Fruit fly (Drosophila melanogaster): ENCODE results near the gene EloA.

EloA gene

DNA sequence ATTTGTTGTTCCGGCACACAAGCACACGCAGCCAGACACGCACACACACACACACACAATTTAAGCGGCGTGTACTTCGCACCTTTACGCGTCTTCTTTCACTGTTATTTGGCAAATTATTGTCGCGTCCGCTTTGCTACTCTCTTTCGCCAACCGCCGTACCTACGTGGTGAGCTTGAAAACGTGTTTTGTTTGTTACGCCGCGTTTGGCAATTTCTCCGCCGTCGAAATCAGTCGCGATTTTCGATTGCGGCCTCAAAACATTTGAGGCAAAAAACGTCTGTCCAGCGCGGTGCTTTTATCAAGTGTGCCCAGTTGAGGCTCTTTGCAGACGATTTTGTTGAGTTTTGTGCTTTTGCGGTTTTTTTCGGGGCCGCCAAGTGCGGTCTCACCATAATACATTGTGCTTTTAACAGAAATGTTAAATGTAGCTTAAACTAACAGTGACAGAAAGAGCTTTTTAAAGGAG lies 29.6 kb upstream of the EloA start (continued):
- no peak for TF ChIP-seq pita (GFP tag; optimal IDR thresholded peaks at IDR 0.05)
- no peak for TF ChIP-seq CG14667 (GFP tag; IDR thresholded peaks at IDR 0.05)
- TF ChIP-seq sens (GFP tag), result no peak
- no peak for TF ChIP-seq CG14441 (GFP tag; IDR thresholded peaks at IDR 0.05)
- TF ChIP-seq Scr (GFP tag; IDR thresholded peaks at IDR 0.05; ENCODE audit: partially characterized antibody), result no peak
- no peak for TF ChIP-seq bowl (GFP tag; IDR thresholded peaks at IDR 0.05)
- TF ChIP-seq CG1602 (GFP tag; optimal IDR thresholded peaks at IDR 0.05), result no peak
- no peak for TF ChIP-seq Optix (GFP tag; IDR thresholded peaks at IDR 0.05)
- TF ChIP-seq sima (GFP tag; optimal IDR thresholded peaks at IDR 0.05), result no peak
- TF ChIP-seq Ptx1 (GFP tag; IDR thresholded peaks at IDR 0.05), result no peak
- peak; percentile 19; the same call in 1 of the 3 replicates for TF ChIP-seq Dbx (GFP tag; IDR thresholded peaks at IDR 0.05)
- TF ChIP-seq CG13123 (GFP tag; optimal IDR thresholded peaks at IDR 0.05), result no peak
- TF ChIP-seq CG12155 (GFP tag; optimal IDR thresholded peaks at IDR 0.05), result no peak
- no peak for TF ChIP-seq ind (GFP tag; optimal IDR thresholded peaks at IDR 0.05)
- TF ChIP-seq cas (GFP tag; IDR thresholded peaks at IDR 0.05), result no peak
- TF ChIP-seq stwl (tag; optimal IDR thresholded peaks at IDR 0.05), result peak; percentile 34
- no peak for TF ChIP-seq CG4404 (GFP tag; IDR thresholded peaks at IDR 0.05)
- no peak for TF ChIP-seq CG31388 (GFP tag; optimal IDR thresholded peaks at IDR 0.05)
- no peak for TF ChIP-seq CG6654 (GFP tag; optimal IDR thresholded peaks at IDR 0.05)
- TF ChIP-seq Hr51 (GFP tag; optimal IDR thresholded peaks at IDR 0.05), result no peak
- no peak for TF ChIP-seq wek (GFP tag; optimal IDR thresholded peaks at IDR 0.05)
- no peak for TF ChIP-seq pros (GFP tag; optimal IDR thresholded peaks at IDR 0.05)

DNA sequence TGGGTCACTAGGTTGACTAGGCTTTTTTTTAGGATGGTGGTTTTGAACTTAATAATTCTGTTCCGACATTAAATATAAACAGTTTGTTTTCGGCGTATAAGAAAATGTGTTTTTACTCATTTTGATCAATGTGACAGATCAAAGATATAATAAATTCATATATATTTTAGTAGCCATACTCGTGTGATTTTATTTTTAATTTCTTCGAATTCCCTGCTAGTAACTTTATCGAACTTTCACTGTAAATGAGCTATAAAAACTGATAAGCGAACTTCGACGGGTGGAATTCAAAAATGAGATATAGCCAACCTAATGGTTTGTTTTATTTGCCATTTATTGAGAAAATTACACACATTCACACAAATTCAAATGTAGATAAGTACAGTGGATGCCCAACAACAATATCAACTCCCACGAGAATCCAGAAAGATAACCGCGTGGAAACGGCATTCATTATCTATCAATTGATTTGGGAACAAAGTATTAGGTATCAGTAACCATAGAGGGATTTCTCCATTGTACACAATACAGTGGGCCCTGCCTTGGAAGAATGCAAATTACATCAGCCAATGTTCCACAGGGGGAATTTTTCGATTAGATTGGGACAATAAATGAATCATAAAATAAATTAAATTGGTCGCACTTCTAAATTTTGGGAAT lies 28.1 kb upstream of the EloA start:
- no peak for TF ChIP-seq CG30431 (GFP tag; optimal IDR thresholded peaks at IDR 0.05)
- TF ChIP-seq Lpt (GFP tag; optimal IDR thresholded peaks at IDR 0.05), result no peak
- TF ChIP-seq CG33557 (GFP tag; optimal IDR thresholded peaks at IDR 0.05), result no peak
- TF ChIP-seq Fer1 (GFP tag; optimal IDR thresholded peaks at IDR 0.05), result no peak
- no peak for TF ChIP-seq CG9437 (GFP tag; optimal IDR thresholded peaks at IDR 0.05)
- TF ChIP-seq CG8290 (GFP tag; optimal IDR thresholded peaks at IDR 0.05), result no peak
- TF ChIP-seq CG8290 (tag; optimal IDR thresholded peaks at IDR 0.05), result peak in 1 of 2 experiments; percentile 42
- TF ChIP-seq CG10565 (GFP tag; optimal IDR thresholded peaks at IDR 0.05), result no peak
- peak; percentile 4; the same call in 1 of the 2 replicates for TF ChIP-seq Rfx (GFP tag; IDR thresholded peaks at IDR 0.05)
- TF ChIP-seq Hmr (GFP tag; optimal IDR thresholded peaks at IDR 0.05), result peak; percentile 1
- no peak for TF ChIP-seq chif (GFP tag; optimal IDR thresholded peaks at IDR 0.05)
- peak; percentile 60 for TF ChIP-seq grn (GFP tag; optimal IDR thresholded peaks at IDR 0.05)
- no peak for TF ChIP-seq CG6813 (GFP tag; optimal IDR thresholded peaks at IDR 0.05)
- TF ChIP-seq CG2129 (GFP tag; IDR thresholded peaks at IDR 0.05; ENCODE audit: partially characterized antibody), result no peak
- TF ChIP-seq CG12391 (tag; optimal IDR thresholded peaks at IDR 0.05), result peak; percentile 2
- TF ChIP-seq CG12769 (tag; optimal IDR thresholded peaks at IDR 0.05), result peak; percentile 80
- peak; percentile 75 for TF ChIP-seq grau (tag; optimal IDR thresholded peaks at IDR 0.05)
- TF ChIP-seq CG16813 (GFP tag; IDR thresholded peaks at IDR 0.05; ENCODE audit: partially characterized antibody), result no peak
- TF ChIP-seq fu2 (GFP tag; optimal IDR thresholded peaks at IDR 0.05), result no peak
- TF ChIP-seq CG12942 (GFP tag; optimal IDR thresholded peaks at IDR 0.05), result no peak
- TF ChIP-seq CG10543 (GFP tag; optimal IDR thresholded peaks at IDR 0.05), result peak; percentile 16
- no peak for TF ChIP-seq CG5245 (GFP tag; optimal IDR thresholded peaks at IDR 0.05)
- TF ChIP-seq CG7372 (GFP tag; IDR thresholded peaks at IDR 0.05), result no peak
- no peak for TF ChIP-seq bab2 (GFP tag; optimal IDR thresholded peaks at IDR 0.05)
- peak; percentile 3 for TF ChIP-seq ind (GFP tag; optimal IDR thresholded peaks at IDR 0.05)
- peak; percentile 4 for TF ChIP-seq CG9727 (GFP tag; optimal IDR thresholded peaks at IDR 0.05)
- TF ChIP-seq cwo (GFP tag; optimal IDR thresholded peaks at IDR 0.05), result peak; percentile 11
- no peak for TF ChIP-seq Blimp-1 (GFP tag; optimal IDR thresholded peaks at IDR 0.05)
- no peak for TF ChIP-seq CG8944 (GFP tag; optimal IDR thresholded peaks at IDR 0.05)
